Fruit fly (Drosophila melanogaster) whole organism, wandering third instar larva: ENCODE results near the gene CG2321.

Experiments
- CG32264 ChIP-seq: fragments of 200-800 bp; sonication (Bioruptor generic); optimal IDR thresholded peaks from 2 replicates; lab custom pipeline; 2016; ENCODE audit warnings: missing biosample characterization, missing genetic modification characterization
- CG9705 ChIP-seq: fragments of 200-800 bp; sonication (Bioruptor generic); optimal IDR thresholded peaks from 2 replicates; lab custom pipeline; 2018; ENCODE audit warnings: missing biosample characterization, mild to moderate bottlenecking, missing genetic modification characterization
- CrebA ChIP-seq: fragments of 200-800 bp; sonication (Bioruptor generic); optimal IDR thresholded peaks from 2 replicates; lab custom pipeline; 2016; ENCODE audit warnings: missing biosample characterization, mild to moderate bottlenecking, missing genetic modification characterization, borderline replicate concordance
- Dif ChIP-seq: fragments of 200-275, 200-300 bp; sonication (Bioruptor generic); optimal IDR thresholded peaks from 2 replicates; lab custom pipeline; 2018; ENCODE audit warnings: missing biosample characterization, missing genetic modification characterization; ENCODE audit not compliant: partially characterized antibody
- HLH106 ChIP-seq: fragments of 200-800 bp; optimal IDR thresholded peaks from 3 replicates; lab custom pipeline; 2019; ENCODE audit warnings: missing biosample characterization, mild to moderate bottlenecking, missing genetic modification characterization, moderate library complexity
- Hnf4 ChIP-seq: fragments of 200-800 bp; sonication (Bioruptor generic); optimal IDR thresholded peaks from 2 replicates; lab custom pipeline; 2016; ENCODE audit warnings: missing biosample characterization, mild to moderate bottlenecking, missing genetic modification characterization
- Hr78 ChIP-seq: fragments of >200 bp; optimal IDR thresholded peaks from 2 replicates; lab custom pipeline; 2017; ENCODE audit warnings: missing biosample characterization, missing genetic modification characterization
- Hr83 ChIP-seq: fragments of 200-300 bp; sonication (Bioruptor generic); optimal IDR thresholded peaks from 2 replicates; lab custom pipeline; 2016; ENCODE audit warnings: missing biosample characterization, mild to moderate bottlenecking, missing genetic modification characterization, moderate library complexity; ENCODE audit not compliant: poor library complexity, severe bottlenecking
- Mio ChIP-seq: sonication (Bioruptor generic); optimal IDR thresholded peaks from 2 replicates; lab custom pipeline; 2016; ENCODE audit warnings: missing biosample characterization, missing genetic modification characterization
- Myc ChIP-seq: fragments of >200 bp; optimal IDR thresholded peaks from 2 replicates; lab custom pipeline; 2017
- OdsH ChIP-seq: fragments of 200-800 bp; sonication (Bioruptor generic); optimal IDR thresholded peaks from 2 replicates; lab custom pipeline; 2016; ENCODE audit warnings: missing biosample characterization, mild to moderate bottlenecking, missing genetic modification characterization
- Sp1 ChIP-seq: fragments of 200-800 bp; sonication (Bioruptor generic); optimal IDR thresholded peaks from 3 replicates; lab custom pipeline; 2019; ENCODE audit warnings: missing biosample characterization, mild to moderate bottlenecking, missing genetic modification characterization, moderate library complexity
- Vsx2 ChIP-seq: fragments of 200-300, 225-300 bp; sonication (Bioruptor generic); optimal IDR thresholded peaks from 2 replicates; lab custom pipeline; 2018; ENCODE audit warnings: missing biosample characterization, missing genetic modification characterization; ENCODE audit not compliant: partially characterized antibody
- br ChIP-seq: fragments of 200-800 bp; sonication (Bioruptor generic); optimal IDR thresholded peaks from 2 replicates; lab custom pipeline; 2016; ENCODE audit warnings: missing biosample characterization, missing genetic modification characterization
- brk ChIP-seq: fragments of 200-800 bp; sonication (Bioruptor generic); optimal IDR thresholded peaks from 2 replicates; lab custom pipeline; 2016; ENCODE audit warnings: missing biosample characterization, mild to moderate bottlenecking, missing genetic modification characterization
- dl ChIP-seq, 2 experiments: fragments of 175-275, 200-275 bp in 1 of 2; fragments of 200-275 bp in 1 of 2; sonication (Bioruptor generic); optimal IDR thresholded peaks; lab custom pipeline; 2018; ENCODE audit warnings: mild to moderate bottlenecking in 2 of 2, missing biosample characterization in 2 of 2, missing genetic modification characterization in 2 of 2, moderate library complexity in 2 of 2; ENCODE audit not compliant: partially characterized antibody in 2 of 2, insufficient read depth in 1 of 2
- dmrt93B ChIP-seq: fragments of 200-800 bp; sonication (Bioruptor generic); optimal IDR thresholded peaks from 2 replicates; lab custom pipeline; 2018; ENCODE audit warnings: missing biosample characterization, mild to moderate bottlenecking, missing genetic modification characterization
- ey ChIP-seq: fragments of 200-800 bp; sonication (Bioruptor generic); optimal IDR thresholded peaks from 2 replicates; lab custom pipeline; 2016; ENCODE audit warnings: missing biosample characterization, missing genetic modification characterization
- foxo ChIP-seq, 2 experiments: fragments of 200-800 bp; sonication (Bioruptor generic); optimal IDR thresholded peaks; 2 replicates in 1 of 2; 3 replicates in 1 of 2; lab custom pipeline; 2016 to 2017; ENCODE audit warnings: missing biosample characterization in 2 of 2, missing genetic modification characterization in 2 of 2
- fru ChIP-seq: fragments of 200-800 bp; sonication (Bioruptor generic); optimal IDR thresholded peaks from 3 replicates; lab custom pipeline; 2016; ENCODE audit warnings: missing biosample characterization, mild to moderate bottlenecking, missing genetic modification characterization
- h ChIP-seq: fragments of 200-800 bp; sonication (Bioruptor generic); optimal IDR thresholded peaks from 3 replicates; lab custom pipeline; 2016; ENCODE audit warnings: missing biosample characterization, mild to moderate bottlenecking, missing genetic modification characterization
- lola ChIP-seq: fragments of >200 bp; optimal IDR thresholded peaks from 2 replicates; lab custom pipeline; 2017; ENCODE audit warnings: missing biosample characterization, missing genetic modification characterization
- pan ChIP-seq: fragments of >200 bp; optimal IDR thresholded peaks from 2 replicates; lab custom pipeline; 2017
- psq ChIP-seq: fragments of 200-800 bp; sonication (Bioruptor generic); optimal IDR thresholded peaks from 3 replicates; lab custom pipeline; 2017; ENCODE audit warnings: missing biosample characterization, mild to moderate bottlenecking, missing genetic modification characterization, moderate library complexity
- rgr ChIP-seq: fragments of 200-800 bp; sonication (Bioruptor generic); optimal IDR thresholded peaks from 3 replicates; lab custom pipeline; 2016; ENCODE audit warnings: missing biosample characterization, mild to moderate bottlenecking, missing genetic modification characterization
- sage ChIP-seq: fragments of 200-800 bp; sonication (Bioruptor generic); optimal IDR thresholded peaks from 2 replicates; lab custom pipeline; 2016; ENCODE audit warnings: missing biosample characterization, mild to moderate bottlenecking, missing genetic modification characterization
- sv ChIP-seq: fragments of 200-800 bp; sonication (Bioruptor generic); optimal IDR thresholded peaks from 3 replicates; lab custom pipeline; 2016; ENCODE audit warnings: missing biosample characterization, missing genetic modification characterization
- tai ChIP-seq: sonication (Bioruptor generic); optimal IDR thresholded peaks from 2 replicates; lab custom pipeline; 2016; ENCODE audit warnings: missing biosample characterization, missing genetic modification characterization
- usp ChIP-seq: fragments of >200 bp; optimal IDR thresholded peaks from 2 replicates; lab custom pipeline; 2017; ENCODE audit warnings: missing biosample characterization, missing genetic modification characterization
- woc ChIP-seq: sonication (Bioruptor generic); optimal IDR thresholded peaks from 2 replicates; lab custom pipeline; 2016; ENCODE audit warnings: missing biosample characterization, mild to moderate bottlenecking, missing genetic modification characterization

The CG2321 gene

DNA sequence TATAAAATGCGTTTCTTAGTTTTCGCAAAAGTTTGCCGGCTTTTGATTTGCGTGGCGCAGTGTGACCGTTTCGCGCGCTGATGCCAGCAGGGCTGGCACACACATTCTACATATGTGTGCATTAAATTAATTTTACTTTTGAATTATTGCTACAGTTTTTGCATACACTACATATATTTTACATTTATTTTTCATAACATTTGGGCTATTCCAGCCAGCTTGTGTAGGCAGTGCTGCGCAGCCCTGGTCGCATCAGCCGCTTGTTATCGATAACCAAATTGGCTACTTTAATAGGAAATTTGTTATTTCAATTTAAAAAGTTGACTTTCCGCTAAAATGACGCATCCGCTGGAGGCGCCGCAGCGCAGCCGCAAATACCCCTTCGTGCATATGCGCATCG is at the start of gene CG2321, which contains the start of gene CG2006:
Gene CG2321 (minus strand): TSS at position 57 of the 400 bp plus-strand sequence.
Gene CG2006 (plus strand): TSS at position 260 of the 400 bp plus-strand sequence.
- TF ChIP-seq Dif (GFP tag; lab: Kevin White, UChicago), result no peak
- no peak for TF ChIP-seq Myc (lab: Kevin White, UChicago)
- peak; percentile 22 for TF ChIP-seq OdsH (GFP tag; lab: Kevin White, UChicago)
- TF ChIP-seq Sp1 (GFP tag; lab: Kevin White, UChicago), result peak; percentile 43
- TF ChIP-seq ey (GFP tag; lab: Kevin White, UChicago), result peak; percentile 32
- TF ChIP-seq Hnf4 (GFP tag; lab: Kevin White, UChicago), result no peak
- no peak for TF ChIP-seq sage (GFP tag; lab: Kevin White, UChicago)
- no peak for TF ChIP-seq lola (GFP tag; lab: Kevin White, UChicago)
- no peak for TF ChIP-seq usp (GFP tag; lab: Kevin White, UChicago)
- TF ChIP-seq HLH106 (tag; lab: Kevin White, UChicago), result peak; percentile 70
- TF ChIP-seq sv (GFP tag; lab: Kevin White, UChicago), result peak; percentile 41
- no peak for TF ChIP-seq dmrt93B (GFP tag; lab: Kevin White, UChicago)
- peak; percentile 46 for TF ChIP-seq fru
- peak in 1 of 2 experiments; percentile 63 for TF ChIP-seq foxo (GFP tag; optimal IDR thresholded peaks at IDR 0.05; lab: Kevin White, UChicago)
- TF ChIP-seq CG9705 (GFP tag; lab: Kevin White, UChicago), result peak; percentile 37

DNA sequence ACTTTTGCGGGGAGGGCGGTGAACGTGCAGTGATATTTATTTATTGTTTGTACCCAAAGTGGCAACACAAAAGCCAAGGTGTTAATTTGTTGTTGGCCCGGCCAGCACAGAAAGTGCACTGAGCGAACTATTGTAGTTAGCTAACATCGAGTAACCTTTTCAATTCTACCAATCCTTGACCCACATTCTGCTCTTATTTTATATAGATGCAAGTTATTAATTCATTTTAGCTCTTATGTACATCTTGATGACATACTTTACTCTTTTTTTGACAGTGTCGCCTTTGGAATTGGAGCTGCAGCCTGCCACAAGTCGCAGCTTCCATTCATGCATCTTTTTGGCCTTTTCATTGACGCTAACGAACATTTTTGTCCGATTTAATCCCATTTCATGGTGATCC is 49.4 kb upstream of the CG2321 start:
- TF ChIP-seq CG32264, result peak; percentile 21
- no peak for TF ChIP-seq tai (GFP tag; lab: Kevin White, UChicago)
- peak in 1 of 2 experiments; percentile 69 for TF ChIP-seq foxo (GFP tag; optimal IDR thresholded peaks at IDR 0.05; lab: Kevin White, UChicago)
- TF ChIP-seq fru, result peak; percentile 63
- TF ChIP-seq Vsx2 (GFP tag; lab: Kevin White, UChicago), result no peak
- TF ChIP-seq Hr78, result no peak
- no peak for TF ChIP-seq Mio
- peak; percentile 54 for TF ChIP-seq woc (GFP tag; lab: Kevin White, UChicago)
- peak; percentile 71 for TF ChIP-seq ey (GFP tag; lab: Kevin White, UChicago)
- peak; percentile 62 for TF ChIP-seq OdsH (GFP tag; lab: Kevin White, UChicago)
- peak; percentile 82 for TF ChIP-seq h (GFP tag; lab: Kevin White, UChicago)
- peak; percentile 60 for TF ChIP-seq br (GFP tag; lab: Kevin White, UChicago)
- peak; percentile 33 for TF ChIP-seq dmrt93B (GFP tag; lab: Kevin White, UChicago)
- TF ChIP-seq sage (GFP tag; lab: Kevin White, UChicago), result peak; percentile 50
- peak; percentile 57 for TF ChIP-seq Sp1 (GFP tag; lab: Kevin White, UChicago)
- TF ChIP-seq Hr83 (GFP tag; lab: Kevin White, UChicago), result no peak
- TF ChIP-seq psq (GFP tag; lab: Kevin White, UChicago), result peak; percentile 53
- peak; percentile 60 for TF ChIP-seq rgr (GFP tag; lab: Kevin White, UChicago)
- TF ChIP-seq HLH106 (tag; lab: Kevin White, UChicago), result peak; percentile 68

DNA sequence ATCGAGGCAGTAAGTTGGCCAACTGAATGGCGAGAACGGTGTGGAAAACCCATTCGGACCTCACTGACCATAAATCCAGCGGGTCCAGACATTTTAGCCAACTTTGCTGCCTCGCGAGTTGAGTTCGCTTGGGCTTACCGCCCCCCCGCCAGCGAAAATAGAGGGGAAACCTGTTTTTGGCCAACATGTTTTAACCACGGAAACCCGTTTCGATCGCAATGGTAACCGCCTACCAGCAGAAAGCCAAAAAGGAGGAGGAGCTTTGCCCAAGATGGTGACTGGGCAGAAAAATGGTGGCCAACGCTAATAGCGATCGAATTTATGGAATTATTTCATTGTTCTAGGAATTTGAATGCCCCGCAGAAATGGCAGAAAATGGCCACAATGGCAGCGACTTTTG is 37.5 kb upstream of the CG2321 start:
- TF ChIP-seq CrebA (GFP tag; lab: Kevin White, UChicago) (no peak), Vsx2 (GFP tag; lab: Kevin White, UChicago) (peak; percentile 89), pan (lab: Kevin White, UChicago) (no peak), Dif (GFP tag; lab: Kevin White, UChicago) (peak; percentile 77), dl (GFP tag; optimal IDR thresholded peaks at IDR 0.05; lab: Kevin White, UChicago; ENCODE audit: insufficient read depth in 1 of 2, partially characterized antibody in 2 of 2) (peak in 1 of 2 experiments; percentile 9)

DNA sequence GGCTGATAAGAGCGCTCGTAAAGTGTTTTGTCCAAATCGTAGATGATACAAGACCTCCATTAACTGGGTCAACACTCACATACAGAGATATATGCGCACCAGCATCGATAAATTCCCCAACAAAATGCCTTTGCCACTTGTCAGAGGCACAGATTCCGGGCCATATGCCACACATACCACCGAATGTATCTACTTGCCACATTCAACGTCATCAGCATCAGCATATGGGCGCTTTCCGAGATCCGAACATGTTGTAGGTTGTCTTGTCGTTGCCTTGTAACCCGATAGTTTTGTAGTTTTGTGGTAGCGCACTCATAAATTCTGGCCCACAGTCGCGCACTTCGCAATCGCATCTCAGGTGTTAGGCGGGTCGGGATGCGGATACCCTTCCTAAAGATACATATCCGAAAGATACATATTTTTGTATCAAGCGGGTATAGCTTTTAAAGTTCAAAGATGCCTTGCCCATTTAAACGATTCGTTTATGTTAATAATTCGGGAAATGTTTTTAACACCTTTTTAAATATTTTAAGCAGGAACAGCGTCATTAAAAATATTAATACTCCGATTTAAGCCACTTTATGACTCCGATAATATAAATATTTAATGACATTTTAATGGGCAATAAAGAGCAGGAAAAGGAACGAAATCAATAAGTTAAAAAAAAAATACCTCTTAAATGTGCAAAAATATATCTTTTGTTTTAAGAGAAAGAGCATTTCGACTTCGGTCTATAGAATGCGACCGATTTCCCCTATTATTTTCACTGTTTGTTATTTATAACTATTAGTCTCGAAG is 35.1 kb upstream of the CG2321 start:
- TF ChIP-seq brk (no peak), rgr (GFP tag; lab: Kevin White, UChicago) (no peak), tai (GFP tag; lab: Kevin White, UChicago) (no peak)
- TF ChIP-seq, all 38 proteins: peak for 0
